Fruit fly (Drosophila melanogaster) Kc167 (cell line): ENCODE results near the gene brun.

ENCODE experiments used
- Myc ChIP-seq: fragments of >200 bp; optimal IDR thresholded peaks from 2 replicates; lab custom pipeline; 2017; ENCODE audit warnings: missing external identifiers
- Sin3A ChIP-seq: fragments of >200 bp; optimal IDR thresholded peaks from 2 replicates; lab custom pipeline; 2018; ENCODE audit warnings: missing external identifiers
- h ChIP-seq: fragments of >200 bp; optimal IDR thresholded peaks from 3 replicates; lab custom pipeline; 2018; ENCODE audit warnings: missing external identifiers
- insv ChIP-seq: fragments of >200 bp; optimal IDR thresholded peaks from 3 replicates; lab custom pipeline; 2018; ENCODE audit warnings: missing external identifiers
- psq ChIP-seq: fragments of >200 bp; optimal IDR thresholded peaks from 2 replicates; lab custom pipeline; 2017; ENCODE audit warnings: missing external identifiers

DNA sequence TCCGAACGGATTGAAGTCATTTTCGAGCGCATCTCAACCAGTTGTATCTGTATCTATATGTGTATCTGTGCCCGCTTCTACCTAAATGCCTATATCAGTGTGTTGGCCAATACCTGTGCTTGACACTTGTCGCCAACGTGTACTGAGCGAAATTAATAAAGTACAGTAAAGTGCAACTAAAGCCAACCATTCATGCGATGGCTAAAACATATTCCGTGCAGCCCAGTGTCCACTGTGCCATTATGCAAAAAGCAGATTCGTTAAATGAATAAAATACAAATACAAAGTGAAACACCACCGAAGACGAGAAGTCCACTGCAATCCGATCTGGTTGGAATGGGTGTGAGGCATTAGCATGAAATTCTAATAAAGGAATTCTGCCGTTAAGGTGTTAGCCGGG lies 39.1 kb upstream of the brun start:
- TF ChIP-seq insv (lab: Kevin White, UChicago) (no peak), Myc (no peak), h (lab: Kevin White, UChicago) (no peak), Sin3A (lab: Kevin White, UChicago) (no peak), psq (lab: Kevin White, UChicago) (no peak)
